Worm (Caenorhabditis elegans): Measurements from ENCODE around the gene T05A8.1.

ce11 chrII:2721992-2722391, 12.2 kb upstream of the T05A8.1 start:
- no peak for TF ChIP-seq mxl-1 (tag; optimal IDR thresholded peaks at IDR 0.05)
- TF ChIP-seq B0019.2 (GFP tag; conservative IDR thresholded peaks at IDR 0.05): no peak
- TF ChIP-seq nhr-27 (tag; optimal IDR thresholded peaks at IDR 0.05): no peak
- TF ChIP-seq egl-18 (GFP tag; IDR thresholded peaks at IDR 0.05): no peak
- TF ChIP-seq madf-6 (GFP tag; IDR thresholded peaks at IDR 0.05): no peak
- TF ChIP-seq tbp1 (GFP tag; optimal IDR thresholded peaks at IDR 0.05): peak; percentile 63
- TF ChIP-seq Y53F4B.3 (GFP tag; IDR thresholded peaks at IDR 0.05): no peak
- TF ChIP-seq D2030.7 (GFP tag; IDR thresholded peaks at IDR 0.05): no peak
- no peak for TF ChIP-seq ama-1 (optimal IDR thresholded peaks at IDR 0.05)
- no peak for TF ChIP-seq ama-1 (GFP tag; optimal IDR thresholded peaks at IDR 0.05)
- TF ChIP-seq fkh-3 (tag; optimal IDR thresholded peaks at IDR 0.05): no peak
- TF ChIP-seq B0035.1 (tag; optimal IDR thresholded peaks at IDR 0.05): no peak
- TF ChIP-seq unc-62 (GFP tag; optimal IDR thresholded peaks at IDR 0.05): no peak
